Fruit fly (Drosophila melanogaster): ENCODE results near the gene CG43084.

CG43084 gene

DNA sequence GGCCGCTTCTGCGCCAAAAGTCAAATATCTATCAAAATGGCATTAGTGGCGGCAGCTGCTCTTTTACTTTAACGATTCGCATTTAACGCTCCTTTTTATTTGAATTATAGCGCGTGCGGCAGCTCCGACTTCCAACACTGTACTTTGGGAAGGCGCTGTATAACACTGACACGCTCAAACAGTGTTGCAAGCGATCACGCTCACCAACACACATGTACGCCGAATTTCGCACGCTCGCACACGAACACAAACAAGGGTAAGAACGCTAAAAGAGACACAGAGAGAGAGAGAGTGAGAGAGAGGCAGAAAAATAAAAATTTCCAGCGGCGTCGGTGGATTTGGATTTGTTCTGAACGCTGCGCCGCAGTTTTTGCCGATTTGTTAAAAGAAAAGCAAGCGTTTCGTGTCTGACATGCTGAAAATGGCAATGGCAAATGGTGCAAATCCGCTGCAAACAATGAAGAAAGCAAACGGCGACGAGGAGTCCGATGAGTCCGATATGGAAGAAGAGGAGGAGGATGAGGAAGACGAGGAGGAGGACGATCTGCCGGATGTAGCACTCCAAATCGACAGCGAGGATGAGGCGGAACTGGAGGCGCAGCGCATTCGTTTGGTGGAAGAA is 30.9 kb upstream of the CG43084 start, which contains the start of gene Phs (continued):
- TF ChIP-seq CG8765 (GFP tag; IDR thresholded peaks at IDR 0.05) (no peak), danr (GFP tag; IDR thresholded peaks at IDR 0.05) (no peak), bsh (GFP tag; optimal IDR thresholded peaks at IDR 0.05) (peak; percentile 26 to 66), CG2678 (tag; optimal IDR thresholded peaks at IDR 0.05) (peak; percentile 38), Adf1 (GFP tag; IDR thresholded peaks at IDR 0.05) (peak; percentile 35; the same call in 1 of the 2 replicates), unc-4 (GFP tag; IDR thresholded peaks at IDR 0.05; ENCODE audit: partially characterized antibody) (0 out of 2 replicates have a peak, but pooled peaks have one; percentile 28), bcd (GFP tag; optimal IDR thresholded peaks at IDR 0.05) (peak; percentile 76), CG14860 (GFP tag; IDR thresholded peaks at IDR 0.05; ENCODE audit: partially characterized antibody) (no peak), z (GFP tag; IDR thresholded peaks at IDR 0.05) (peak; percentile 42; the same call in 1 of the 3 replicates), row (GFP tag; IDR thresholded peaks at IDR 0.05) (0 out of 3 replicates have a peak, but pooled peaks have one; percentile 37), esg (GFP tag; conservative IDR thresholded peaks at IDR 0.05) (no peak), CG11456 (GFP tag; IDR thresholded peaks at IDR 0.05) (peak; percentile 90), da (GFP tag; optimal IDR thresholded peaks at IDR 0.05) (peak; percentile 66), kah (GFP tag; optimal IDR thresholded peaks at IDR 0.05) (no peak), ERR (GFP tag; optimal IDR thresholded peaks at IDR 0.05) (peak; percentile 92), CG1602 (GFP tag; optimal IDR thresholded peaks at IDR 0.05) (peak; percentile 60), Sin3A (optimal IDR thresholded peaks at IDR 0.05) (peak; percentile 54), CG6654 (GFP tag; optimal IDR thresholded peaks at IDR 0.05) (no peak), sc (optimal IDR thresholded peaks at IDR 0.05) (no peak), sc (GFP tag; optimal IDR thresholded peaks at IDR 0.05) (peak; percentile 36), CG3407 (GFP tag; optimal IDR thresholded peaks at IDR 0.05) (peak; percentile 60), ato (GFP tag; IDR thresholded peaks at IDR 0.05; ENCODE audit: partially characterized antibody) (peak; percentile 44; the same call in 1 of the 2 replicates), unpg (GFP tag; optimal IDR thresholded peaks at IDR 0.05) (peak; percentile 43), CG17912 (GFP tag; optimal IDR thresholded peaks at IDR 0.05) (peak; percentile 81), MBD-R2 (GFP tag; IDR thresholded peaks at IDR 0.05) (peak; percentile 79; the same call in 1 of the 2 replicates), CG11560 (tag; IDR thresholded peaks at IDR 0.05) (no peak), br (optimal IDR thresholded peaks at IDR 0.05) (no peak), CG11504 (tag; optimal IDR thresholded peaks at IDR 0.05) (peak; percentile 60), CG15011 (GFP tag; optimal IDR thresholded peaks at IDR 0.05) (peak; percentile 19), CG18476 (GFP tag; optimal IDR thresholded peaks at IDR 0.05) (peak; percentile 77), grau (tag; optimal IDR thresholded peaks at IDR 0.05) (peak; percentile 55), TFAM (GFP tag; optimal IDR thresholded peaks at IDR 0.05) (no peak), amos (GFP tag; IDR thresholded peaks at IDR 0.05; ENCODE audit: partially characterized antibody) (peak; percentile 59), gcm (GFP tag; optimal IDR thresholded peaks at IDR 0.05) (peak; percentile 13), CG7987 (GFP tag; optimal IDR thresholded peaks at IDR 0.05) (peak; percentile 88), CG15696 (tag; optimal IDR thresholded peaks at IDR 0.05) (no peak), pum (GFP tag; optimal IDR thresholded peaks at IDR 0.05) (peak; percentile 89), CG17612 (GFP tag; IDR thresholded peaks at IDR 0.05) (peak; percentile 53; the same call in 1 of the 2 replicates), pho (GFP tag; optimal IDR thresholded peaks at IDR 0.05) (peak; percentile 76), BEAF-32 (GFP tag; optimal IDR thresholded peaks at IDR 0.05) (peak; percentile 39), sens (GFP tag) (peak; percentile 93), CG5953 (GFP tag; IDR thresholded peaks at IDR 0.05) (peak; percentile 65), Ada2b (GFP tag; IDR thresholded peaks at IDR 0.05) (no peak), Ets97D (GFP tag; optimal IDR thresholded peaks at IDR 0.05) (peak; percentile 89), tio (GFP tag; optimal IDR thresholded peaks at IDR 0.05) (peak; percentile 46), chinmo (GFP tag; IDR thresholded peaks at IDR 0.05; ENCODE audit: partially characterized antibody) (peak; percentile 82; the same call in 1 of the 4 replicates), CG12942 (GFP tag; optimal IDR thresholded peaks at IDR 0.05) (peak; percentile 86), CG32772 (GFP tag; IDR thresholded peaks at IDR 0.05) (peak; percentile 64; the same call in 1 of the 2 replicates), ftz-f1 (GFP tag; optimal IDR thresholded peaks at IDR 0.05) (peak; percentile 73), chn (GFP tag; optimal IDR thresholded peaks at IDR 0.05) (peak; percentile 85)

Measured in whole organism, embryonic.